Fruit fly (Drosophila melanogaster): Measurements from ENCODE around the gene CG4382.

DNA sequence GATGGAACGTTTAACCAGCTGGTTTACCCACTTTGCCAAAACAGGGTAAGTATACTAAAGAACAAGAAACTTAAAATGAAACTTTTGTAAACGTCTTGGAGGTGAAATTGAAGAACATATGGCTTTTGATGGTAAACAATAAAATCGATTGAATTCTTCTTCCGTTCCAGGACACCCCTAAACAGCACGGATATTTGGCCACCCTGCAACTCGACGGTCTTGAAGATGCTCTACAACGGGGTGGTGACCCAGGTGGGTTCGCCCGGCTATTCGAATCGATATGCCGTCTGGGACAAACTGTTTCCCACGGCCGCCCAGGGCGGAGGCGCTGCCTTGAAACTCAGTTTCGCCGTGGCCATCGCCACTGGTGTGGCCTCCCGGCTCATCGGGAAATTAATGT is 9.5 kb downstream of the CG4382 start:
- TF ChIP-seq Met (GFP tag; optimal IDR thresholded peaks at IDR 0.05) (no peak), topi (GFP tag; optimal IDR thresholded peaks at IDR 0.05) (no peak), fkh (GFP tag; optimal IDR thresholded peaks at IDR 0.05) (no peak), Hr39 (GFP tag; optimal IDR thresholded peaks at IDR 0.05) (no peak), CG11762 (GFP tag; optimal IDR thresholded peaks at IDR 0.05; ENCODE audit: insufficient read depth) (no peak), CG6792 (GFP tag; optimal IDR thresholded peaks at IDR 0.05) (no peak), fd59A (GFP tag; optimal IDR thresholded peaks at IDR 0.05) (no peak), Blimp-1 (GFP tag; optimal IDR thresholded peaks at IDR 0.05) (no peak), vri (GFP tag; optimal IDR thresholded peaks at IDR 0.05) (no peak), Eip78C (GFP tag) (no peak), Hr4 (GFP tag; optimal IDR thresholded peaks at IDR 0.05) (no peak), Sox14 (GFP tag; optimal IDR thresholded peaks at IDR 0.05) (no peak), CG16779 (tag; optimal IDR thresholded peaks at IDR 0.05) (no peak), net (GFP tag; optimal IDR thresholded peaks at IDR 0.05) (no peak)
